Worm (Caenorhabditis elegans) whole organism, L4/young adult: ENCODE results near the gene rgs-5.

ENCODE experiments used
- W03F9.2 ChIP-seq: fragments of 150-350 bp; optimal IDR thresholded peaks from 2 replicates; lab custom pipeline; 2014; ENCODE audit warnings: missing biosample characterization, missing genetic modification characterization
- dao-5 ChIP-seq: sonication (generic microtip); optimal IDR thresholded peaks from 2 replicates; lab custom pipeline; 2016; ENCODE audit warnings: missing genotype, missing genetic modification characterization, moderate library complexity, missing compliant biosample characterization
- him-1 ChIP-seq: sonication (generic microtip); optimal IDR thresholded peaks from 2 replicates; lab custom pipeline; 2016; ENCODE audit warnings: missing genotype, missing genetic modification reagents, missing genetic modification characterization, missing compliant biosample characterization

The rgs-5 gene

ce11 chrIII:5727827-5728226 lies 29.5 kb downstream of the rgs-5 start, which contains the start of gene egg-1:
Gene egg-1 (plus strand): TSS chrIII:5728180.
- TF ChIP-seq W03F9.2, result peak; percentile 39
- no peak for TF ChIP-seq him-1
- no peak for TF ChIP-seq dao-5 (tag; lab: Kevin White, UChicago)

DNA sequence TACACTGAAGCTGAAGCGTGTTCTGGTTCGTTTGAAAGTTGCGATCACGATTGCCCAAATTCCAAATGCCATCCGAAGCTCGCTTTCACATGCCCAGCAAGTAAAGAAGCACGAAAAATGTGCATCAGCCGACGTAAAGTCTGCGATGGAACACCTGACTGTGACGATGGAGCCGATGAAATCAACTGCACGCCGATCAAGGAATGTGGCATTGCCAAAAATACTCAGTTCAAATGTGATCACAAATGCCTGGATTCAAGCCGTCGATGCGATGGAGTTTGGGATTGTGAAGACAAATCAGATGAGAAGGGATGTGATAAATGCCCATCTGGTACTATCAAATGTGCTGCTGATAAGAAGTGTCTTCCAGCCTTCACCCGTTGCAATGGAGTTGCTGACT lies 31.0 kb downstream of the rgs-5 start:
- TF ChIP-seq him-1, result no peak
- TF ChIP-seq W03F9.2, result no peak
- no peak for TF ChIP-seq dao-5 (tag; lab: Kevin White, UChicago)

DNA sequence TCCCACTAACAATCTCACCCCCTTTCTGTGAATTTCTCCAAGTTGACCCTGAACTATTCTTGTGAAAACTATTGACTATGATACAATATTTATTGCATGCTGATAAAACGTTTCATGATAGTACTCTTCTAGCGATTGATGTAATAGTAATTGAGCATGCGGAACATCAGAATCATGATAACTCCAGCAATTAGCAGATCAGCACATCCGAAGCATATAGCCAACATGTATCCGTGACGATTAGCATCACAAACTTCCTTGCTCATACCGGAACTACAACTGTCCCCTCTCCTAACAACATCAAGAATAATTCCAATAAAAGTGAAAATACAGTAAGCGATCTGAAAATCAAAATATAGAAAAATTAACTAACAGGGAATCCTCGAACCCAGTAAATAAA lies 31.7 kb downstream of the rgs-5 start:
- TF ChIP-seq W03F9.2 (no peak), dao-5 (tag; lab: Kevin White, UChicago) (no peak), him-1 (no peak)

- TF ChIP-seq W03F9.2 (no peak), him-1 (no peak), dao-5 (tag; lab: Kevin White, UChicago) (no peak)
Observed at ce11 chrIII:5730980-5731636, 32.8 kb downstream of the rgs-5 start, which contains the start of the genes B0244.9 and B0244.7. Gene B0244.9 (minus strand): TSS chrIII:5731030. Gene B0244.7 (plus strand): TSS chrIII:5731501.

DNA sequence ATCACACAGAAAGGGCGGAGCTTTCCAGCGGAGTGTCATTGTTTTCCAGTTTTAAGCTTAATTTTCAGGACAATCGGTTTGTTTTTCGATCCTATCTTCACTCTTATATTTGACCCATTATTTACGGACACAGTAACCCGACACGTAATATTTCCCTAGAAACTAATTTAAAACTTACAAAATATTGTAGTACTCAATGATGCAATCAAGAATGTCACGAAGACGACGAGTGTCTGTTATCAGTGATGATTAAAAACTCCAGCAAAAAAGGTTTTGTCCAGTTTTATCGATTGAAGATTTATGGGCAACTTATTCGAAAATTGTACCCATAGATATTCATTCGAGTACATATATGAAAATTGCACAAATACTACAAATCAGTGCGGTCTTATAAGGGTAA lies 34.6 kb downstream of the rgs-5 start, which contains the start of gene B0244.17:
Gene B0244.17 (plus strand): TSS at position 301 of the 400 bp plus-strand sequence.
- no peak for TF ChIP-seq dao-5 (tag; lab: Kevin White, UChicago)
- TF ChIP-seq him-1, result no peak
- no peak for TF ChIP-seq W03F9.2

- no peak for TF ChIP-seq dao-5 (tag; lab: Kevin White, UChicago)
- no peak for TF ChIP-seq him-1
- TF ChIP-seq W03F9.2, result no peak
Observed at ce11 chrIII:5734328-5734727, 36.0 kb downstream of the rgs-5 start.

DNA sequence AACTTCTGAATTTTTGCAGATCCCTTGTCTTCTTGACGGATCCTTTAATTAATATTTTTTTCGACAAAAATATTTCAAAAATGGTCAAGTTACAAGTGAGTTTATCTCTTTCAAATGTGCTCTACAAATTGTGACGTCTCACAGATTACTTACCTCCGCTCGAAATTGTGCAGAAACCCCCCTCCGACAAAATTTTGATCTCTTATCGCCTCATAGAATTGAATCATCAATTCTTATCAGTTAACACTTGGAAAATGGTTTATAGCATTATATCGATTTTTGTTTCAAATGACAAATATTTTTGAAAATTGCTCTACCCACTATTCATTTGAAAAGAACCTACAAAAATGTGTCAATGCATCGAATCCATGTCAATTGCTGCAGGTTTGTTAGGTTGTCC lies 36.5 kb downstream of the rgs-5 start, which contains the start of gene B0244.10:
Gene B0244.10 (plus strand): TSS at position 254 of the 400 bp plus-strand sequence.
- TF ChIP-seq dao-5 (tag; lab: Kevin White, UChicago) (no peak), W03F9.2 (no peak), him-1 (no peak)

DNA sequence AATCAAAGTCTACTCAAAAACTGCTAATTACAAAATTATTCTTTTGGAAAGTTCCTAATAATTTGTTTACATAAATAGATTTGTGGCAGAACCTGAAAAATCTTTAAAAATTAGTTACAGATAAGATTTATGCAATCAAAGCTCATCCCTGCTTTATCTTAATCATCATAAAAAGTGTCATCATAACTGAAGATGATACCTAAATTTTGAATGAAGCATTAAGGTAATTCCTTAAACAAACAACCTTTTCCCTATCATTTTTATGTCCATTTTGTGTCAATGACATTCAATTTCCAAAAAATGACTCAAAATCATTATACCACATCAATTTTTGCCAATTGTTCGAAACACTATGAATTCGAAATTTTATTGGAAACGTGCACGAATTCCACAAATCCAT lies 39.4 kb downstream of the rgs-5 start, which contains the start of gene B0244.6:
Gene B0244.6 (plus strand): TSS at position 301 of the 400 bp plus-strand sequence.
- TF ChIP-seq W03F9.2 (no peak), dao-5 (tag; lab: Kevin White, UChicago) (no peak), him-1 (no peak)

DNA sequence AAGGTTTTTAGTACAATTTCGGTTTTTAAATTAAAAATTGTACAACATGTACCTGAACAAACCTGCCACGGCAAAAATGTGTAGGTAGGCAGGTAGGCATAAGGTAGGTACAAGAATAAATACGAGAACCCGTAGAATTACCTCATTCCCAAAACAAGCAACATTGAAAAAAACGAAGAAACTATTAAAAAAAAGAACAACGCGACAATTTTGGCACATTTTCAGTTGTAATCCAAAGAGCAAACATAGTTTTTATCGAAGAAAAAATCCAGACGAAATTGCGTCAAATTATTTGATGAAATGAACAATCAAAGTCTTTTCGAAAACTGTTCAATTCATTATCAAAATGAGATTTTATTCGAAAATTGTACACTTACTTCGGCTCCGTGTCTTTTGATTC lies 42.3 kb downstream of the rgs-5 start, which contains the start of gene B0244.16:
Gene B0244.16 (plus strand): TSS at position 301 of the 400 bp plus-strand sequence.
- TF ChIP-seq him-1 (no peak), dao-5 (tag; lab: Kevin White, UChicago) (no peak)

- TF ChIP-seq W03F9.2, result no peak
- no peak for TF ChIP-seq him-1
- TF ChIP-seq dao-5 (tag; lab: Kevin White, UChicago), result no peak
Observed at ce11 chrIII:5743084-5743483, 44.7 kb downstream of the rgs-5 start, which contains the start of gene B0244.15. Gene B0244.15 (plus strand): TSS chrIII:5743384.

ce11 chrIII:5744579-5744978 lies 46.2 kb downstream of the rgs-5 start, which contains the start of gene B0244.5:
Gene B0244.5 (plus strand): TSS chrIII:5744879.
- TF ChIP-seq W03F9.2, result no peak
- TF ChIP-seq him-1, result no peak
- TF ChIP-seq dao-5 (tag; lab: Kevin White, UChicago), result no peak

DNA sequence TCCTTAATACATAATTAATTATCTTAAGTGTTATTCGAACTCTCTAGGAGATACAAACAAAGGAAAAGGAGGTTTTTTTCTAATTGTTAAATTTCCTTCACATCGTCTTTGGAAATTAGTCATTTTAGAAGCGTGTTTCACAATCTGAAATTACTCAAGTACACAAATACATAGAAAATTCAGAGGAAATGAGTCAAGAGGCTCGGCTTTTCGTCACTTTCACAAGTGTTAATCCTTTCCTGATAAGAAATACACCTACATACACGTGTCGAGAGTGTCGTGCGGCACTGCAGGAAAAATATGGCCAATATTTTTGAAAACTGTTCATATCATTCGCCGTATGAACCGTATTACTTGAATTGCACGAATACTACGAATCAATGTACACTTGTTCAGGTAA lies 48.8 kb downstream of the rgs-5 start, which contains the start of gene B0244.4:
Gene B0244.4 (plus strand): TSS at position 301 of the 400 bp plus-strand sequence.
- TF ChIP-seq W03F9.2 (no peak), him-1 (no peak), dao-5 (tag; lab: Kevin White, UChicago) (no peak)

ce11 chrIII:5748360-5748759 lies 50.0 kb downstream of the rgs-5 start:
- TF ChIP-seq W03F9.2 (no peak), dao-5 (tag; lab: Kevin White, UChicago) (no peak), him-1 (no peak)

DNA sequence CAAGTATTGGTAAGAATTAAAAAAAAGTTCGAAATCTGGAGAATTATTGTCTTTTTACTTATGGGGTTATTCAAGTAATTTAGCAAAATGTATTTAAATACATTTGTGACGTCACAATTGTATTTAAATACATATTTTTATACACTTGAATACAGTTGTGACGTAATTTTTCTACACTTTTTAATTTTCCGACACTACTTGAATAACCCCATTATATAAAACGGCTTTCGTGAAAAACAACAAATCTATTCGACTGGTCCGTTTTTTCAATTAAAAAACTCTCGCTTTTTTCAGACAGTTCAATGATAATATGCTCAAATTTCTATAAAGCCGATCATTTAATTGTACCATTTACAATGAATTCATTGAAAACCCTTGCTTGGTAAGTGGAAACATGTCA lies 52.1 kb downstream of the rgs-5 start:
- no peak for TF ChIP-seq W03F9.2
- TF ChIP-seq dao-5 (tag; lab: Kevin White, UChicago), result no peak
- no peak for TF ChIP-seq him-1
